Worm (Caenorhabditis elegans): ENCODE measurements around the gene F13D12.10.
A peak's percentile ranks its signal among the peaks of the same experiment; 100 is the strongest.

F13D12.10 gene

ce11 chrII:11759277-11759676 is 45.7 kb downstream of the F13D12.10 start, which contains the start of the genes F44E5.4 and F44E5.5 (continued):
- peak; percentile 58 for TF ChIP-seq duxl-1 (tag; optimal IDR thresholded peaks at IDR 0.05; ENCODE audit: poor library complexity)
- peak; percentile 81 for TF ChIP-seq mep-1 (tag; optimal IDR thresholded peaks at IDR 0.05)
- peak; percentile 51 for TF ChIP-seq zfp-2 (tag; optimal IDR thresholded peaks at IDR 0.05)
- peak; percentile 65 for TF ChIP-seq nhr-28 (tag; optimal IDR thresholded peaks at IDR 0.05)
- TF ChIP-seq lir-3 (tag; optimal IDR thresholded peaks at IDR 0.05) = peak; percentile 63
- peak; percentile 100 for TF ChIP-seq ceh-20 (GFP tag; IDR thresholded peaks at IDR 0.05)
- peak; percentile 39 to 97 for TF ChIP-seq daf-16 (GFP tag; optimal IDR thresholded peaks at IDR 0.05)
- peak; percentile 58 for TF ChIP-seq daf-16 (tag; optimal IDR thresholded peaks at IDR 0.05)
- peak; percentile 87 for TF ChIP-seq mxl-3 (GFP tag; optimal IDR thresholded peaks at IDR 0.05)
- peak; percentile 99 for TF ChIP-seq dmd-6 (GFP tag; IDR thresholded peaks at IDR 0.05)
- TF ChIP-seq zip-2 (tag; optimal IDR thresholded peaks at IDR 0.05) = peak; percentile 81
- peak; percentile 89 for TF ChIP-seq rbr-2 (tag; optimal IDR thresholded peaks at IDR 0.05)
- TF ChIP-seq nhr-77 (tag; optimal IDR thresholded peaks at IDR 0.05) = peak; percentile 40
- peak; percentile 100 for TF ChIP-seq mdt-29 (GFP tag; IDR thresholded peaks at IDR 0.05)
- TF ChIP-seq nhr-11 (tag; optimal IDR thresholded peaks at IDR 0.05) = peak; percentile 77
- peak; percentile 78 for TF ChIP-seq hlh-30 (tag; optimal IDR thresholded peaks at IDR 0.05; ENCODE audit: insufficient read depth)
- TF ChIP-seq nhr-41 (GFP tag; IDR thresholded peaks at IDR 0.05) = peak; percentile 99
- TF ChIP-seq hif-1 (tag; optimal IDR thresholded peaks at IDR 0.05) = peak; percentile 83 to 91
- TF ChIP-seq Y75B8A.6 (GFP tag; IDR thresholded peaks at IDR 0.05) = peak; percentile 100
- peak; percentile 89 for TF ChIP-seq spr-1 (tag; optimal IDR thresholded peaks at IDR 0.05)
- TF ChIP-seq gei-8 (GFP tag; optimal IDR thresholded peaks at IDR 0.05) = peak; percentile 96
- TF ChIP-seq spr-3 (GFP tag; optimal IDR thresholded peaks at IDR 0.05) = peak; percentile 95
- peak; percentile 95 for TF ChIP-seq F44E2.7 (GFP tag; IDR thresholded peaks at IDR 0.05)
- peak; percentile 100 for TF ChIP-seq ctbp-1 (GFP tag; IDR thresholded peaks at IDR 0.05)
- TF ChIP-seq T20F7.1 (GFP tag; optimal IDR thresholded peaks at IDR 0.05) = peak; percentile 81
- TF ChIP-seq dmd-8 (GFP tag; IDR thresholded peaks at IDR 0.05) = peak; percentile 91
- TF ChIP-seq unc-39 (tag; optimal IDR thresholded peaks at IDR 0.05) = peak; percentile 79
- peak; percentile 90 for TF ChIP-seq lim-7 (GFP tag; IDR thresholded peaks at IDR 0.05)
- TF ChIP-seq nhr-6 (tag; optimal IDR thresholded peaks at IDR 0.05) = peak; percentile 3
- TF ChIP-seq nhr-25 (tag; optimal IDR thresholded peaks at IDR 0.05; ENCODE audit: borderline replicate concordance, insufficient read depth) = peak; percentile 68

ce11 chrII:11761806-11762512 is 48.4 kb downstream of the F13D12.10 start:
- TF ChIP-seq ZK546.5 (tag; optimal IDR thresholded peaks at IDR 0.05) (no peak), daf-19 (GFP tag; conservative IDR thresholded peaks at IDR 0.05) (peak; percentile 91; the same call in 1 of the 2 replicates), php-3 (GFP tag; IDR thresholded peaks at IDR 0.05) (peak; percentile 71), ztf-7 (tag; optimal IDR thresholded peaks at IDR 0.05) (peak; percentile 24), dmd-9 (GFP tag; IDR thresholded peaks at IDR 0.05) (0 out of 2 replicates have a peak, but pooled peaks have one; percentile 24), jun-1 (tag; optimal IDR thresholded peaks at IDR 0.05) (no peak), zfp-3 (GFP tag; conservative IDR thresholded peaks at IDR 0.05) (peak; percentile 97; the same call in 1 of the 2 replicates), F37D6.2 (tag; optimal IDR thresholded peaks at IDR 0.05) (no peak), T20F7.1 (GFP tag; optimal IDR thresholded peaks at IDR 0.05) (peak; percentile 70), tra-1 (GFP tag; IDR thresholded peaks at IDR 0.05) (0 out of 2 replicates have a peak, but pooled peaks have one; percentile 25), hlh-11 (tag; optimal IDR thresholded peaks at IDR 0.05) (peak; percentile 39), mxl-2 (GFP tag; conservative IDR thresholded peaks at IDR 0.05) (no peak), lin-1 (GFP tag; IDR thresholded peaks at IDR 0.05) (peak; percentile 43; the same call in 1 of the 2 replicates), nhr-6 (tag; optimal IDR thresholded peaks at IDR 0.05) (peak; percentile 34), pha-4 (GFP tag; IDR thresholded peaks at IDR 0.05) (peak; percentile 76; the same call in 1 of the 2 replicates), pha-4 (tag; optimal IDR thresholded peaks at IDR 0.05) (peak; percentile 35), dmd-8 (GFP tag; IDR thresholded peaks at IDR 0.05) (no peak), ceh-32 (tag; optimal IDR thresholded peaks at IDR 0.05; ENCODE audit: poor library complexity) (peak; percentile 57), Y75B8A.6 (GFP tag; IDR thresholded peaks at IDR 0.05) (peak; percentile 87), ceh-62 (tag; optimal IDR thresholded peaks at IDR 0.05) (no peak), aha-1 (tag) (peak; percentile 83), unc-130 (GFP tag; optimal IDR thresholded peaks at IDR 0.05) (no peak), zag-1 (tag; optimal IDR thresholded peaks at IDR 0.05) (no peak), mep-1 (tag; optimal IDR thresholded peaks at IDR 0.05) (peak; percentile 90)
